Worm (Caenorhabditis elegans): Measurements from ENCODE around the gene ebax-1.

ebax-1 gene

DNA sequence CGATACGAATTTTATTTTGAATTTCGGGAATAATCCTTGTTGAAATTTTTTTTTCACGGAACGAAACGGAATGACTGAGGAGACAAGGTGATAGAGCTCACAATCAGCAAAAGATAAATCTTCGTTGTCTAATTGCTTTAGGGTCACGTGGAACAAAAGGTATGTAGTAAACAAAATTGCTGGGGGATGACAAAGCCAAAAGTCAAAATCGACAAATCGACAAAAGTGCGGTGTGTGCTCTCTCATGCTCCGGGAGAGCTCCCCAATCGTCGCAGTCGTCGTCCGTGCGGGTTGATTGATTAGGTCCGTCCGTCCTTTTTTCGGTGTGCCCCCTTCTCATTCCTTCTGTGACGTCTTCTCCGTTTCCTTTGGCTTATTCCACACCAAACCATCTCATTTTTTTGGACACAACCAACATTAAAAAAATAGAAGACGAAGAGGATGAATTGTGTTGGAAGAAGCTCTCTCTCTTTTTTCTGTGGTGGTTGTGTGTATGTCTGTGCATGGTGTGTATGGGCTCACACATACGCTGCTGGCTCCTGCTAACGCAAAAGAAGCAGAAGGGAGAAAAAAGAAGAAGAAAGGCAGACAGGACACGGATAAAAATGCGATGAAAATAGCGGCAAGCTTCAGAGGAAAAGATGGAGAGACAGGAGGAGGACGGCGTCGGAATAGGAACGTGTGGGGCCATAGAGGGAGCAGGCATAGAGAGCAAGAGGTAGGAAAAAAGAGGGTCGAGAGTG, 55.0 kb downstream of the ebax-1 start (continued):
- TF ChIP-seq snpc-1.2 (GFP tag; IDR thresholded peaks at IDR 0.05) (no peak), php-3 (GFP tag; IDR thresholded peaks at IDR 0.05) (no peak), lin-39 (tag; optimal IDR thresholded peaks at IDR 0.05) (no peak), lin-13 (GFP tag; optimal IDR thresholded peaks at IDR 0.05) (no peak), ceh-20 (GFP tag; IDR thresholded peaks at IDR 0.05) (0 out of 2 replicates have a peak, but pooled peaks have one; percentile 53), F49E8.2 (tag; optimal IDR thresholded peaks at IDR 0.05; ENCODE audit: borderline replicate concordance) (no peak), D1046.2 (GFP tag; IDR thresholded peaks at IDR 0.05) (no peak), egl-43 (GFP tag; IDR thresholded peaks at IDR 0.05) (0 out of 2 replicates have a peak, but pooled peaks have one; percentile 17), rbr-2 (tag; optimal IDR thresholded peaks at IDR 0.05) (peak; percentile 55), daf-12 (tag; optimal IDR thresholded peaks at IDR 0.05) (no peak), pha-4 (GFP tag; IDR thresholded peaks at IDR 0.05) (peak; percentile 7; the same call in 1 of the 2 replicates), pha-4 (tag; optimal IDR thresholded peaks at IDR 0.05) (no peak), mes-2 (tag; optimal IDR thresholded peaks at IDR 0.05; ENCODE audit: poor library complexity, severe bottlenecking) (no peak), tra-1 (GFP tag; IDR thresholded peaks at IDR 0.05) (no peak), aly-2 (tag; optimal IDR thresholded peaks at IDR 0.05) (no peak), nhr-77 (tag; optimal IDR thresholded peaks at IDR 0.05) (no peak), spr-3 (GFP tag; optimal IDR thresholded peaks at IDR 0.05) (no peak), dmd-9 (GFP tag; IDR thresholded peaks at IDR 0.05) (no peak), R02D3.7 (tag; optimal IDR thresholded peaks at IDR 0.05) (no peak), zip-11 (GFP tag; IDR thresholded peaks at IDR 0.05) (no peak), aha-1 (tag) (peak; percentile 99), Y75B8A.6 (GFP tag; IDR thresholded peaks at IDR 0.05) (no peak), nhr-76 (tag; optimal IDR thresholded peaks at IDR 0.05) (no peak), nhr-10 (tag; optimal IDR thresholded peaks at IDR 0.05) (no peak), set-16 (GFP tag; IDR thresholded peaks at IDR 0.05) (peak; percentile 48), Y105C5A.15 (GFP tag; IDR thresholded peaks at IDR 0.05) (no peak), ceh-32 (tag; optimal IDR thresholded peaks at IDR 0.05; ENCODE audit: poor library complexity) (peak; percentile 1), unc-39 (tag; optimal IDR thresholded peaks at IDR 0.05) (no peak), mdt-29 (GFP tag; IDR thresholded peaks at IDR 0.05) (no peak), skn-1 (tag; optimal IDR thresholded peaks at IDR 0.05) (no peak), daf-8 (GFP tag; IDR thresholded peaks at IDR 0.05) (no peak), ceh-82 (tag; optimal IDR thresholded peaks at IDR 0.05) (no peak), nhr-102 (tag; optimal IDR thresholded peaks at IDR 0.05) (no peak), mep-1 (tag; optimal IDR thresholded peaks at IDR 0.05) (no peak), nhr-6 (tag; optimal IDR thresholded peaks at IDR 0.05) (no peak), lir-3 (tag; optimal IDR thresholded peaks at IDR 0.05) (no peak), dpl-1 (GFP tag; optimal IDR thresholded peaks at IDR 0.05) (no peak), hif-1 (tag; optimal IDR thresholded peaks at IDR 0.05) (no peak), jun-1 (tag; optimal IDR thresholded peaks at IDR 0.05) (no peak), nhr-11 (tag; optimal IDR thresholded peaks at IDR 0.05) (no peak), hlh-11 (tag; optimal IDR thresholded peaks at IDR 0.05) (no peak), gei-8 (GFP tag; optimal IDR thresholded peaks at IDR 0.05) (no peak), pqm-1 (tag; optimal IDR thresholded peaks at IDR 0.05) (no peak), snpc-4 (tag; optimal IDR thresholded peaks at IDR 0.05) (no peak), tag-97 (GFP tag; IDR thresholded peaks at IDR 0.05) (no peak)

Measured in whole organism, L4 larva.